Fruit fly (Drosophila melanogaster) whole organism, embryonic: ENCODE data around the gene CG14079.

Experiments used
- Abd-B ChIP-seq: fragments of 200-800 bp; sonication (Bioruptor generic); optimal IDR thresholded peaks from 2 replicates; lab custom pipeline; 2018; ENCODE audit warnings: missing biosample characterization, mild to moderate bottlenecking, missing genetic modification characterization, moderate library complexity
- Bgb ChIP-seq: fragments of 200-800 bp; sonication (Bioruptor generic); IDR thresholded peaks from 2 replicates; pipeline ENCODE4 v1.3.6; 2022; ENCODE audit warnings: missing biosample characterization, missing genetic modification characterization; ENCODE audit not compliant: partially characterized antibody
- CG10321 ChIP-seq: fragments of 200-800 bp; sonication (Bioruptor generic); IDR thresholded peaks from 2 replicates; pipeline ENCODE4 v1.3.6; 2022; ENCODE audit warnings: missing biosample characterization, missing genetic modification characterization
- CG10565 ChIP-seq: fragments of 200-800 bp; sonication (Bioruptor generic); optimal IDR thresholded peaks from 3 replicates; lab custom pipeline; 2016; ENCODE audit warnings: missing biosample characterization, mild to moderate bottlenecking, missing genetic modification characterization
- CG10979 ChIP-seq: fragments of 200-800 bp; sonication (Bioruptor generic); optimal IDR thresholded peaks from 2 replicates; lab custom pipeline; 2018; ENCODE audit warnings: missing biosample characterization, mild to moderate bottlenecking, missing genetic modification characterization, moderate library complexity
- CG11247 ChIP-seq: fragments of 200-800 bp; sonication (Bioruptor generic); IDR thresholded peaks from 2 replicates; pipeline ENCODE4 v1.3.6; 2022; ENCODE audit warnings: missing biosample characterization, missing genetic modification characterization
- CG11398 ChIP-seq: fragments of 200-800 bp; sonication (Bioruptor generic); optimal IDR thresholded peaks from 2 replicates; lab custom pipeline; 2016; ENCODE audit warnings: missing biosample characterization, missing genetic modification characterization
- CG12391 ChIP-seq: fragments of 200-800 bp; sonication (Bioruptor generic); optimal IDR thresholded peaks from 3 replicates; lab custom pipeline; 2018; ENCODE audit warnings: missing biosample characterization, mild to moderate bottlenecking, missing genetic modification characterization, moderate library complexity
- CG12942 ChIP-seq: fragments of 200-800 bp; sonication (Bioruptor generic); optimal IDR thresholded peaks from 3 replicates; lab custom pipeline; 2016; ENCODE audit warnings: missing biosample characterization, missing genetic modification characterization
- CG17829 ChIP-seq: fragments of 200-800 bp; optimal IDR thresholded peaks from 2 replicates; lab custom pipeline; 2019; ENCODE audit warnings: missing biosample characterization, mild to moderate bottlenecking, missing genetic modification characterization, moderate library complexity
- CG1792 ChIP-seq: fragments of 200-800 bp; sonication (Bioruptor generic); optimal IDR thresholded peaks from 2 replicates; lab custom pipeline; 2016; ENCODE audit warnings: missing biosample characterization, missing genetic modification characterization
- CG31388 ChIP-seq: fragments of 200-800 bp; sonication (Bioruptor generic); optimal IDR thresholded peaks from 2 replicates; lab custom pipeline; 2016; ENCODE audit warnings: missing biosample characterization, missing genetic modification characterization
- CG31441 ChIP-seq: fragments of 200-800 bp; sonication (Bioruptor generic); IDR thresholded peaks from 2 replicates; pipeline ENCODE4 v1.3.6; 2022; ENCODE audit warnings: missing biosample characterization, missing genetic modification characterization
- CG4360 ChIP-seq: fragments of 200-800 bp; sonication (Bioruptor generic); IDR thresholded peaks from 2 replicates; pipeline ENCODE4 v1.3.6; 2022; ENCODE audit warnings: missing biosample characterization, missing genetic modification characterization
- CG4424 ChIP-seq: fragments of 200-800 bp; sonication (Bioruptor generic); optimal IDR thresholded peaks from 3 replicates; lab custom pipeline; 2016; ENCODE audit warnings: missing biosample characterization, missing genetic modification characterization
- CG7963 ChIP-seq: fragments of 200-800 bp; sonication (Bioruptor generic); IDR thresholded peaks from 3 replicates; pipeline ENCODE4 v1.3.6; 2022; ENCODE audit warnings: missing biosample characterization, missing genetic modification characterization; ENCODE audit not compliant: partially characterized antibody
- CG7987 ChIP-seq: fragments of 200-800 bp; sonication (Bioruptor generic); optimal IDR thresholded peaks from 2 replicates; lab custom pipeline; 2018; ENCODE audit warnings: missing biosample characterization, mild to moderate bottlenecking, missing genetic modification characterization, moderate library complexity
- Camta ChIP-seq: fragments of 200-800 bp; sonication (Bioruptor generic); optimal IDR thresholded peaks from 2 replicates; lab custom pipeline; 2016; ENCODE audit warnings: missing biosample characterization, missing genetic modification characterization
- Dek ChIP-seq: fragments of 200-800 bp; sonication (Bioruptor generic); optimal IDR thresholded peaks from 3 replicates; lab custom pipeline; 2019; ENCODE audit warnings: missing biosample characterization, mild to moderate bottlenecking, missing genetic modification characterization, moderate library complexity
- E2f2 ChIP-seq: fragments of 200-800 bp; sonication (Bioruptor generic); IDR thresholded peaks from 2 replicates; pipeline ENCODE4 v1.3.6; 2022; ENCODE audit warnings: missing biosample characterization, missing genetic modification characterization
- Gug ChIP-seq: fragments of 200-800 bp; sonication (Bioruptor generic); IDR thresholded peaks from 4 replicates; pipeline ENCODE4 v1.3.6; 2022; ENCODE audit warnings: missing biosample characterization, missing genetic modification characterization
- Hr3 ChIP-seq: fragments of 200-800 bp; sonication (Bioruptor generic); optimal IDR thresholded peaks from 3 replicates; lab custom pipeline; 2016; ENCODE audit warnings: missing biosample characterization, missing genetic modification characterization
- Jarid2 ChIP-seq: fragments of 200-800 bp; sonication (Bioruptor generic); optimal IDR thresholded peaks from 3 replicates; lab custom pipeline; 2017; ENCODE audit warnings: mild to moderate bottlenecking, missing biosample characterization, missing genetic modification reagents, missing genetic modification characterization
- Lpt ChIP-seq: fragments of >200 bp; optimal IDR thresholded peaks from 2 replicates; lab custom pipeline; 2018; ENCODE audit warnings: missing biosample characterization, missing genetic modification characterization
- Oli ChIP-seq: fragments of 200-800 bp; sonication (Bioruptor generic); optimal IDR thresholded peaks from 2 replicates; lab custom pipeline; 2018; ENCODE audit warnings: missing biosample characterization, mild to moderate bottlenecking, missing genetic modification characterization, moderate library complexity
- Ravus ChIP-seq: fragments of 200-800 bp; sonication (Bioruptor generic); IDR thresholded peaks from 2 replicates; pipeline ENCODE4 v1.3.6; 2022; ENCODE audit warnings: missing biosample characterization, missing genetic modification characterization
- Sox102F ChIP-seq: fragments of 200-800 bp; sonication (Bioruptor generic); optimal IDR thresholded peaks from 2 replicates; lab custom pipeline; 2018; ENCODE audit warnings: missing biosample characterization, mild to moderate bottlenecking, missing genetic modification characterization, moderate library complexity
- Tbp ChIP-seq: fragments of >200 bp; optimal IDR thresholded peaks from 2 replicates; lab custom pipeline; 2018; ENCODE audit warnings: missing biosample characterization, missing genetic modification characterization
- Trl ChIP-seq, 3 experiments: fragments of >200 bp in 2 of 3; fragments of 200-800 bp in 1 of 3; sonication (Bioruptor generic) in 1 of 3; optimal IDR thresholded peaks; 2 replicates in 1 of 3; 3 replicates in 2 of 3; lab custom pipeline; 2016 to 2017; ENCODE audit warnings: missing biosample characterization in 1 of 3, missing genetic modification characterization in 1 of 3
- Usf ChIP-seq: fragments of 200-800 bp; sonication (Bioruptor generic); optimal IDR thresholded peaks from 2 replicates; lab custom pipeline; 2017; ENCODE audit warnings: missing genotype, missing biosample characterization, missing genetic modification characterization
- Xbp1 ChIP-seq: fragments of 200-800 bp; sonication (Bioruptor generic); optimal IDR thresholded peaks from 3 replicates; lab custom pipeline; 2016; ENCODE audit warnings: missing biosample characterization, mild to moderate bottlenecking, missing genetic modification characterization
- al ChIP-seq: fragments of 200-800 bp; sonication (Bioruptor generic); IDR thresholded peaks from 2 replicates; pipeline ENCODE4 v1.3.6; 2022; ENCODE audit warnings: missing biosample characterization, missing genetic modification characterization
- br ChIP-seq: fragments of >200 bp; optimal IDR thresholded peaks from 2 replicates; lab custom pipeline; 2017
- crol ChIP-seq: fragments of 200-800 bp; sonication (Bioruptor generic); IDR thresholded peaks from 2 replicates; pipeline ENCODE4 v1.3.6; 2022; ENCODE audit warnings: missing biosample characterization, missing genetic modification characterization
- fd102C ChIP-seq: fragments of 200-800 bp; sonication (Bioruptor generic); optimal IDR thresholded peaks from 2 replicates; lab custom pipeline; 2018; ENCODE audit warnings: missing biosample characterization, mild to moderate bottlenecking, missing genetic modification characterization, moderate library complexity
- fd96Cb ChIP-seq: fragments of 200-800 bp; sonication (Bioruptor generic); optimal IDR thresholded peaks from 2 replicates; lab custom pipeline; 2018; ENCODE audit warnings: missing biosample characterization, mild to moderate bottlenecking, missing genetic modification characterization, moderate library complexity
- gro ChIP-seq: fragments of 200-800 bp; sonication (Bioruptor generic); optimal IDR thresholded peaks from 2 replicates; lab custom pipeline; 2016; ENCODE audit warnings: missing biosample characterization, missing genetic modification characterization
- jumu ChIP-seq: fragments of 200-800 bp; sonication (Bioruptor generic); optimal IDR thresholded peaks from 3 replicates; lab custom pipeline; 2016; ENCODE audit warnings: missing biosample characterization, missing genetic modification characterization
- lmd ChIP-seq: fragments of 200-800 bp; sonication (Bioruptor generic); IDR thresholded peaks from 2 replicates; pipeline ENCODE4 v1.3.6; 2022; ENCODE audit warnings: missing biosample characterization, missing genetic modification characterization
- nmo ChIP-seq: fragments of 200-800 bp; sonication (Bioruptor generic); optimal IDR thresholded peaks from 2 replicates; lab custom pipeline; 2018; ENCODE audit warnings: missing biosample characterization, mild to moderate bottlenecking, missing genetic modification characterization, moderate library complexity
- ro ChIP-seq: fragments of 200-800 bp; sonication (Bioruptor generic); IDR thresholded peaks from 2 replicates; pipeline ENCODE4 v1.3.6; 2022; ENCODE audit warnings: missing biosample characterization, missing genetic modification characterization
- run ChIP-seq: fragments of 200-800 bp; sonication (Bioruptor generic); optimal IDR thresholded peaks from 3 replicates; lab custom pipeline; 2018; ENCODE audit warnings: missing biosample characterization, mild to moderate bottlenecking, missing genetic modification characterization
- sima ChIP-seq: fragments of 200-800 bp; sonication (Bioruptor generic); optimal IDR thresholded peaks from 2 replicates; lab custom pipeline; 2016; ENCODE audit warnings: missing biosample characterization, missing genetic modification characterization
- so ChIP-seq: fragments of 200-800 bp; sonication (Bioruptor generic); IDR thresholded peaks from 3 replicates; pipeline ENCODE4 v1.3.6; 2022; ENCODE audit warnings: missing biosample characterization, missing genetic modification characterization
- stwl ChIP-seq: fragments of 200-800 bp; sonication (Bioruptor generic); optimal IDR thresholded peaks from 3 replicates; lab custom pipeline; 2018; ENCODE audit warnings: missing biosample characterization, mild to moderate bottlenecking, missing genetic modification characterization, moderate library complexity
- twi ChIP-seq: fragments of 200-800 bp; optimal IDR thresholded peaks from 2 replicates; lab custom pipeline; 2019; ENCODE audit warnings: missing biosample characterization, mild to moderate bottlenecking, missing genetic modification characterization, moderate library complexity
- unpg ChIP-seq: fragments of 200-800 bp; sonication (Bioruptor generic); optimal IDR thresholded peaks from 3 replicates; lab custom pipeline; 2018; ENCODE audit warnings: missing biosample characterization, mild to moderate bottlenecking, missing genetic modification characterization, moderate library complexity
- wor ChIP-seq: fragments of 200-800 bp; sonication (Bioruptor generic); IDR thresholded peaks from 2 replicates; pipeline ENCODE4 v1.3.6; 2022; ENCODE audit warnings: missing biosample characterization, missing genetic modification characterization
- zf30C ChIP-seq: fragments of 200-800 bp; sonication (Bioruptor generic); optimal IDR thresholded peaks from 3 replicates; lab custom pipeline; 2018; ENCODE audit warnings: missing biosample characterization, mild to moderate bottlenecking, missing genetic modification characterization
- zfh2 ChIP-seq: fragments of 200-800 bp; sonication (Bioruptor generic); optimal IDR thresholded peaks from 2 replicates; lab custom pipeline; 2016; ENCODE audit warnings: missing biosample characterization, missing genetic modification characterization

Gene CG14079

dm6 chr3L:19140084-19141011, 42.5 kb downstream of the CG14079 start (continued):
- TF ChIP-seq Tbp (GFP tag; lab: Kevin White, UChicago): no peak
- TF ChIP-seq CG12391 (tag; lab: Kevin White, UChicago): peak; percentile 22
- no peak for TF ChIP-seq zf30C (GFP tag; lab: Kevin White, UChicago)
- TF ChIP-seq Trl (optimal IDR thresholded peaks at IDR 0.05; lab: Kevin White, UChicago): no peak
- no peak for TF ChIP-seq Trl (GFP tag; optimal IDR thresholded peaks at IDR 0.05; lab: Kevin White, UChicago)
- TF ChIP-seq Xbp1: no peak
- no peak for TF ChIP-seq CG11247 (GFP tag; lab: Robert Waterston, UW)
- no peak for TF ChIP-seq wor (GFP tag; lab: Robert Waterston, UW)
- TF ChIP-seq crol (GFP tag; lab: Robert Waterston, UW): no peak
- no peak for TF ChIP-seq CG10979
- TF ChIP-seq CG7987 (GFP tag; lab: Kevin White, UChicago): no peak
- TF ChIP-seq sima (GFP tag; lab: Kevin White, UChicago): no peak
- peak; percentile 83 for TF ChIP-seq stwl
- no peak for TF ChIP-seq CG1792 (GFP tag; lab: Kevin White, UChicago)
- TF ChIP-seq CG31441: no peak
- TF ChIP-seq al: no peak
- no peak for TF ChIP-seq CG10565 (GFP tag; lab: Kevin White, UChicago)
- no peak for TF ChIP-seq CG4360
- no peak for TF ChIP-seq ro (GFP tag; lab: Robert Waterston, UW)
- TF ChIP-seq Camta (GFP tag; lab: Kevin White, UChicago): no peak
- no peak for TF ChIP-seq CG10321 (GFP tag; lab: Robert Waterston, UW)
- TF ChIP-seq Usf (GFP tag; lab: Kevin White, UChicago): no peak
- peak; percentile 34 for TF ChIP-seq Jarid2 (GFP tag; lab: Kevin White, UChicago)
- no peak for TF ChIP-seq Sox102F
- TF ChIP-seq Bgb (GFP tag; lab: Robert Waterston, UW): peak; percentile 37; the same call in 1 of the 2 replicates
- TF ChIP-seq CG11398: no peak
- no peak for TF ChIP-seq zfh2
- peak; percentile 35 for TF ChIP-seq Dek (tag; lab: Kevin White, UChicago)
- no peak for TF ChIP-seq unpg (GFP tag; lab: Kevin White, UChicago)
- TF ChIP-seq gro: no peak
- no peak for TF ChIP-seq CG7963 (GFP tag; lab: Robert Waterston, UW)
- TF ChIP-seq jumu (GFP tag; lab: Kevin White, UChicago): peak; percentile 0
- peak; percentile 54 for TF ChIP-seq E2f2 (GFP tag; lab: Robert Waterston, UW)
- no peak for TF ChIP-seq br (lab: Kevin White, UChicago)
- no peak for TF ChIP-seq Oli (tag; lab: Kevin White, UChicago)
- no peak for TF ChIP-seq Lpt (GFP tag; lab: Kevin White, UChicago)
- no peak for TF ChIP-seq CG12942 (GFP tag; lab: Kevin White, UChicago)
- TF ChIP-seq CG17829: peak; percentile 39
- TF ChIP-seq nmo: peak; percentile 44
- no peak for TF ChIP-seq fd102C (GFP tag; lab: Kevin White, UChicago)
- no peak; the same call in 2 of the 3 replicates for TF ChIP-seq so (GFP tag; lab: Robert Waterston, UW)
- no peak for TF ChIP-seq CG31388 (GFP tag; lab: Kevin White, UChicago)
- no peak for TF ChIP-seq CG4424 (GFP tag; lab: Kevin White, UChicago)
- TF ChIP-seq fd96Cb (tag; lab: Kevin White, UChicago): no peak
- no peak for TF ChIP-seq lmd
- no peak for TF ChIP-seq Hr3 (GFP tag; lab: Kevin White, UChicago)
- peak; percentile 63 for TF ChIP-seq Abd-B (GFP tag; lab: Kevin White, UChicago)
- no peak for TF ChIP-seq Gug (GFP tag; lab: Robert Waterston, UW)
- no peak for TF ChIP-seq run (tag; lab: Kevin White, UChicago)
- TF ChIP-seq Ravus (GFP tag; lab: Robert Waterston, UW): no peak
- no peak for TF ChIP-seq twi (tag; lab: Kevin White, UChicago)
